Fruit fly (Drosophila melanogaster) whole organism, embryonic: Measurements from ENCODE around the gene Tis11.

Experiments used
- Atf3 ChIP-seq: fragments of 200-800 bp; sonication (Bioruptor generic); optimal IDR thresholded peaks from 3 replicates; lab custom pipeline; 2016; ENCODE audit warnings: missing biosample characterization, missing genetic modification characterization
- BEAF-32 ChIP-seq: fragments of 200-800 bp; sonication (Bioruptor generic); optimal IDR thresholded peaks from 3 replicates; lab custom pipeline; 2017; ENCODE audit warnings: missing biosample characterization, missing genetic modification characterization, mild to moderate bottlenecking, moderate library complexity, missing genetic modification reagents
- CG10147 ChIP-seq: fragments of 200-800 bp; sonication (Bioruptor generic); optimal IDR thresholded peaks from 2 replicates; lab custom pipeline; 2019; ENCODE audit warnings: missing biosample characterization, mild to moderate bottlenecking, missing genetic modification characterization, moderate library complexity
- CG10274 ChIP-seq: fragments of 200-800 bp; sonication (Bioruptor generic); optimal IDR thresholded peaks from 3 replicates; lab custom pipeline; 2017; ENCODE audit warnings: missing biosample characterization, mild to moderate bottlenecking, missing genetic modification characterization
- CG10979 ChIP-seq: fragments of 200-800 bp; sonication (Bioruptor generic); optimal IDR thresholded peaks from 2 replicates; lab custom pipeline; 2018; ENCODE audit warnings: missing biosample characterization, mild to moderate bottlenecking, missing genetic modification characterization, moderate library complexity
- CG11695 ChIP-seq: fragments of 200-800 bp; sonication (Bioruptor generic); IDR thresholded peaks from 3 replicates; pipeline ENCODE4 v1.3.6; 2022; ENCODE audit warnings: missing biosample characterization, missing genetic modification characterization
- CG12236 ChIP-seq: fragments of 200-800 bp; sonication (Bioruptor generic); optimal IDR thresholded peaks from 2 replicates; lab custom pipeline; 2016; ENCODE audit warnings: missing biosample characterization, missing genetic modification characterization
- CG13894 ChIP-seq: fragments of 200-800 bp; sonication (Bioruptor generic); optimal IDR thresholded peaks from 3 replicates; lab custom pipeline; 2018; ENCODE audit warnings: missing biosample characterization, mild to moderate bottlenecking, missing genetic modification characterization, moderate library complexity
- CG14667 ChIP-seq: fragments of 200-800 bp; sonication (Bioruptor generic); IDR thresholded peaks from 2 replicates; pipeline ENCODE4 v1.3.6; 2022; ENCODE audit warnings: missing biosample characterization, missing genetic modification characterization
- CG1529 ChIP-seq: fragments of 200-800 bp; sonication (Bioruptor generic); optimal IDR thresholded peaks from 3 replicates; lab custom pipeline; 2018; ENCODE audit warnings: missing biosample characterization, missing genetic modification characterization
- CG15696 ChIP-seq: fragments of 200-800 bp; sonication (Bioruptor generic); optimal IDR thresholded peaks from 2 replicates; lab custom pipeline; 2019; ENCODE audit warnings: missing biosample characterization, mild to moderate bottlenecking, missing genetic modification characterization, moderate library complexity
- CG17612 ChIP-seq: fragments of 200-800 bp; sonication (Bioruptor generic); IDR thresholded peaks from 2 replicates; pipeline ENCODE4 v1.3.6; 2022; ENCODE audit warnings: missing biosample characterization, missing genetic modification characterization
- CG30020 ChIP-seq: fragments of 200-800 bp; optimal IDR thresholded peaks from 2 replicates; lab custom pipeline; 2019; ENCODE audit warnings: missing biosample characterization, mild to moderate bottlenecking, missing genetic modification characterization, moderate library complexity
- CG30431 ChIP-seq: fragments of 200-800 bp; sonication (Bioruptor generic); optimal IDR thresholded peaks from 2 replicates; lab custom pipeline; 2017; ENCODE audit warnings: missing biosample characterization, missing genetic modification characterization
- CG4820 ChIP-seq: fragments of 200-800 bp; sonication (Bioruptor generic); optimal IDR thresholded peaks from 3 replicates; lab custom pipeline; 2016; ENCODE audit warnings: missing biosample characterization, missing genetic modification characterization
- CG6689 ChIP-seq: fragments of 200-800 bp; sonication (Bioruptor generic); IDR thresholded peaks from 2 replicates; pipeline ENCODE4 v1.3.6; 2022; ENCODE audit warnings: missing biosample characterization, missing genetic modification characterization
- CG8281 ChIP-seq: fragments of 200-800 bp; sonication (Bioruptor generic); optimal IDR thresholded peaks from 2 replicates; lab custom pipeline; 2018; ENCODE audit warnings: missing biosample characterization, mild to moderate bottlenecking, missing genetic modification characterization, moderate library complexity
- CG8944 ChIP-seq: fragments of 200-800 bp; sonication (Bioruptor generic); optimal IDR thresholded peaks from 3 replicates; lab custom pipeline; 2016; ENCODE audit warnings: missing biosample characterization, missing genetic modification characterization
- CG9797 ChIP-seq: fragments of 200-800 bp; sonication (Bioruptor generic); optimal IDR thresholded peaks from 3 replicates; lab custom pipeline; 2018; ENCODE audit warnings: missing biosample characterization, mild to moderate bottlenecking, missing genetic modification characterization
- D19B ChIP-seq: fragments of 200-800 bp; sonication (Bioruptor generic); optimal IDR thresholded peaks from 2 replicates; lab custom pipeline; 2017; ENCODE audit warnings: missing biosample characterization, mild to moderate bottlenecking, missing genetic modification characterization
- E2f2 ChIP-seq: fragments of 200-800 bp; sonication (Bioruptor generic); IDR thresholded peaks from 2 replicates; pipeline ENCODE4 v1.3.6; 2022; ENCODE audit warnings: missing biosample characterization, missing genetic modification characterization
- Fer2 ChIP-seq: fragments of 200-800 bp; sonication (Bioruptor generic); optimal IDR thresholded peaks from 2 replicates; lab custom pipeline; 2018; ENCODE audit warnings: missing biosample characterization, mild to moderate bottlenecking, missing genetic modification characterization, moderate library complexity
- Kr ChIP-seq: fragments of 200-800 bp; sonication (Bioruptor generic); optimal IDR thresholded peaks from 2 replicates; lab custom pipeline; 2017; ENCODE audit warnings: missing biosample characterization, mild to moderate bottlenecking, missing genetic modification characterization
- MBD-R2 ChIP-seq: fragments of 200-800 bp; sonication (Bioruptor generic); IDR thresholded peaks from 2 replicates; pipeline ENCODE4 v1.3.6; 2022; ENCODE audit warnings: missing biosample characterization, missing genetic modification characterization
- Mrtf ChIP-seq: fragments of 200-800 bp; sonication (Bioruptor generic); IDR thresholded peaks from 3 replicates; pipeline ENCODE4 v1.3.6; 2022; ENCODE audit warnings: missing biosample characterization, missing genetic modification characterization
- Nf-YB ChIP-seq: fragments of 200-800 bp; sonication (Bioruptor generic); optimal IDR thresholded peaks from 3 replicates; lab custom pipeline; 2019; ENCODE audit warnings: missing biosample characterization, mild to moderate bottlenecking, missing genetic modification characterization, moderate library complexity
- PHDP ChIP-seq: fragments of 200-800 bp; sonication (Bioruptor generic); optimal IDR thresholded peaks from 3 replicates; lab custom pipeline; 2018; ENCODE audit warnings: missing biosample characterization, mild to moderate bottlenecking, missing genetic modification characterization, moderate library complexity
- Side ChIP-seq: fragments of 200-800 bp; sonication (Bioruptor generic); optimal IDR thresholded peaks from 2 replicates; lab custom pipeline; 2016; ENCODE audit warnings: missing biosample characterization, missing genetic modification characterization
- Sry-β ChIP-seq: fragments of 200-800 bp; sonication (Bioruptor generic); optimal IDR thresholded peaks from 2 replicates; lab custom pipeline; 2018; ENCODE audit warnings: missing biosample characterization, mild to moderate bottlenecking, missing genetic modification characterization, moderate library complexity
- Stat92E ChIP-seq, 3 experiments: fragments of >200 bp in 2 of 3; fragments of 200-800 bp in 1 of 3; sonication (Bioruptor generic) in 1 of 3; optimal IDR thresholded peaks; 2 replicates each; lab custom pipeline; 2017 to 2019; ENCODE audit warnings: missing biosample characterization in 3 of 3, missing genetic modification characterization in 3 of 3, mild to moderate bottlenecking in 1 of 3, moderate library complexity in 1 of 3
- ab ChIP-seq: fragments of 200-800 bp; sonication (Bioruptor generic); optimal IDR thresholded peaks from 2 replicates; lab custom pipeline; 2016; ENCODE audit warnings: missing biosample characterization, missing genetic modification characterization
- bigmax ChIP-seq: fragments of 200-800 bp; sonication (Bioruptor generic); optimal IDR thresholded peaks from 2 replicates; lab custom pipeline; 2018; ENCODE audit warnings: missing biosample characterization, mild to moderate bottlenecking, missing genetic modification characterization
- cas ChIP-seq: fragments of 200-800 bp; sonication (Bioruptor generic); IDR thresholded peaks from 2 replicates; pipeline ENCODE4 v1.3.6; 2022; ENCODE audit warnings: missing biosample characterization, missing genetic modification characterization
- chm ChIP-seq: fragments of 200-800 bp; sonication (Bioruptor generic); IDR thresholded peaks from 2 replicates; pipeline ENCODE4 v1.3.6; 2022; ENCODE audit warnings: missing biosample characterization, missing genetic modification characterization
- corto ChIP-seq: fragments of 200-800 bp; sonication (Bioruptor generic); optimal IDR thresholded peaks from 2 replicates; lab custom pipeline; 2016; ENCODE audit warnings: missing biosample characterization, mild to moderate bottlenecking, missing genetic modification characterization, moderate library complexity
- crp ChIP-seq, 2 experiments: fragments of 200-800 bp; sonication (Bioruptor generic); optimal IDR thresholded peaks; 2 replicates in 1 of 2; 3 replicates in 1 of 2; lab custom pipeline; 2017; ENCODE audit warnings: missing biosample characterization in 2 of 2, missing genetic modification characterization in 2 of 2, mild to moderate bottlenecking in 1 of 2, moderate library complexity in 1 of 2
- dmrt11E ChIP-seq: fragments of 200-800 bp; sonication (Bioruptor generic); optimal IDR thresholded peaks from 3 replicates; lab custom pipeline; 2018; ENCODE audit warnings: missing biosample characterization, mild to moderate bottlenecking, missing genetic modification characterization, moderate library complexity
- en ChIP-seq: fragments of 200-800 bp; sonication (Bioruptor generic); optimal IDR thresholded peaks from 2 replicates; lab custom pipeline; 2016; ENCODE audit warnings: missing biosample characterization, missing genetic modification characterization
- gfzf ChIP-seq: fragments of 200-800 bp; sonication (Bioruptor generic); optimal IDR thresholded peaks from 2 replicates; lab custom pipeline; 2016; ENCODE audit warnings: missing biosample characterization, mild to moderate bottlenecking, missing genetic modification characterization, moderate library complexity
- gro ChIP-seq: fragments of 200-800 bp; sonication (Bioruptor generic); optimal IDR thresholded peaks from 2 replicates; lab custom pipeline; 2016; ENCODE audit warnings: missing biosample characterization, missing genetic modification characterization
- ham ChIP-seq: fragments of 200-800 bp; sonication (Bioruptor generic); IDR thresholded peaks from 2 replicates; pipeline ENCODE4 v1.3.6; 2022; ENCODE audit warnings: missing biosample characterization, missing genetic modification characterization
- inv ChIP-seq: fragments of 200-800 bp; sonication (Bioruptor generic); IDR thresholded peaks from 2 replicates; pipeline ENCODE4 v1.3.6; 2022; ENCODE audit warnings: missing biosample characterization, missing genetic modification characterization; ENCODE audit not compliant: partially characterized antibody
- jumu ChIP-seq: fragments of 200-800 bp; sonication (Bioruptor generic); optimal IDR thresholded peaks from 3 replicates; lab custom pipeline; 2016; ENCODE audit warnings: missing biosample characterization, missing genetic modification characterization
- ken ChIP-seq: fragments of 200-800 bp; sonication (Bioruptor generic); IDR thresholded peaks from 3 replicates; pipeline ENCODE4 v1.3.6; 2022; ENCODE audit warnings: missing biosample characterization, missing genetic modification characterization
- klu ChIP-seq: fragments of 200-800 bp; sonication (Bioruptor generic); IDR thresholded peaks from 2 replicates; pipeline ENCODE4 v1.3.6; 2022; ENCODE audit warnings: missing biosample characterization, missing genetic modification characterization
- p53 ChIP-seq: fragments of 200-800 bp; sonication (Bioruptor generic); optimal IDR thresholded peaks from 2 replicates; lab custom pipeline; 2016; ENCODE audit warnings: missing biosample characterization, missing genetic modification characterization
- pros ChIP-seq: fragments of 200-800 bp; sonication (Bioruptor generic); optimal IDR thresholded peaks from 3 replicates; lab custom pipeline; 2019; ENCODE audit warnings: missing biosample characterization, mild to moderate bottlenecking, missing genetic modification characterization, moderate library complexity
- psq ChIP-seq: fragments of 200-800 bp; sonication (Bioruptor generic); optimal IDR thresholded peaks from 2 replicates; lab custom pipeline; 2017; ENCODE audit warnings: missing biosample characterization, missing genetic modification characterization
- sqz ChIP-seq: fragments of 200-800 bp; sonication (Bioruptor generic); optimal IDR thresholded peaks from 3 replicates; lab custom pipeline; 2018; ENCODE audit warnings: missing biosample characterization, mild to moderate bottlenecking, missing genetic modification characterization
- stc ChIP-seq: fragments of 200-800 bp; sonication (Bioruptor generic); IDR thresholded peaks from 2 replicates; pipeline ENCODE4 v1.3.6; 2022; ENCODE audit warnings: missing biosample characterization, missing genetic modification characterization
- tio ChIP-seq: fragments of 200-800 bp; sonication (Bioruptor generic); optimal IDR thresholded peaks from 2 replicates; lab custom pipeline; 2017; ENCODE audit warnings: missing biosample characterization, missing genetic modification characterization, inconsistent platforms

The Tis11 gene

dm6 chrX:12653574-12653973, 5.6 kb upstream of the Tis11 start, which contains the start of gene CkIalpha (continued):
- TF ChIP-seq corto: peak; percentile 38
- peak; percentile 21; the same call in 1 of the 2 replicates for TF ChIP-seq CG6689 (GFP tag; lab: Robert Waterston, UW)
- no peak for TF ChIP-seq CG14667
- no peak for TF ChIP-seq klu (GFP tag; lab: Robert Waterston, UW)
- TF ChIP-seq sqz (GFP tag; lab: Kevin White, UChicago): no peak
- no peak for TF ChIP-seq Kr (GFP tag; lab: Kevin White, UChicago)
- no peak for TF ChIP-seq Atf3 (GFP tag; lab: Kevin White, UChicago)
- no peak for TF ChIP-seq chm (GFP tag; lab: Robert Waterston, UW)
- TF ChIP-seq stc (GFP tag; lab: Robert Waterston, UW): no peak
- no peak for TF ChIP-seq psq (GFP tag; lab: Kevin White, UChicago)
- TF ChIP-seq Nf-YB (GFP tag; lab: Kevin White, UChicago): no peak
- no peak for TF ChIP-seq ken (GFP tag; lab: Robert Waterston, UW)
- no peak for TF ChIP-seq ham (GFP tag; lab: Robert Waterston, UW)
- TF ChIP-seq pros (GFP tag; lab: Kevin White, UChicago): no peak
- peak; percentile 65; the same call in 1 of the 2 replicates for TF ChIP-seq MBD-R2 (GFP tag; lab: Robert Waterston, UW)
- TF ChIP-seq CG12236 (GFP tag; lab: Kevin White, UChicago): no peak
- TF ChIP-seq jumu (GFP tag; lab: Kevin White, UChicago): peak; percentile 67
- TF ChIP-seq CG4820 (GFP tag; lab: Kevin White, UChicago): peak; percentile 24
- peak; percentile 44; the same call in 1 of the 2 replicates for TF ChIP-seq cas
- TF ChIP-seq CG10979: no peak
- TF ChIP-seq CG10147 (GFP tag; lab: Kevin White, UChicago): no peak
- TF ChIP-seq crp (GFP tag; optimal IDR thresholded peaks at IDR 0.05; lab: Kevin White, UChicago): peak in 1 of 2 experiments; percentile 47
- no peak for TF ChIP-seq p53
- TF ChIP-seq CG10274 (GFP tag; lab: Kevin White, UChicago): no peak
- TF ChIP-seq CG1529 (GFP tag; lab: Kevin White, UChicago): no peak
- no peak for TF ChIP-seq Sry-β (GFP tag; lab: Kevin White, UChicago)
- peak; percentile 54 for TF ChIP-seq CG8944 (GFP tag; lab: Kevin White, UChicago)
- TF ChIP-seq bigmax: peak; percentile 1
- TF ChIP-seq CG30020 (tag; lab: Kevin White, UChicago): peak; percentile 38
- TF ChIP-seq D19B (GFP tag; lab: Kevin White, UChicago): no peak
- TF ChIP-seq CG15696 (tag; lab: Kevin White, UChicago): peak; percentile 1
- TF ChIP-seq ab: no peak
- TF ChIP-seq gfzf (GFP tag; lab: Kevin White, UChicago): peak; percentile 40
- peak; percentile 15 for TF ChIP-seq Side (GFP tag; lab: Kevin White, UChicago)
- no peak for TF ChIP-seq CG30431 (GFP tag; lab: Kevin White, UChicago)
- no peak for TF ChIP-seq Stat92E (GFP tag; optimal IDR thresholded peaks at IDR 0.05; lab: Kevin White, UChicago)
- peak; percentile 98 for TF ChIP-seq BEAF-32 (GFP tag; lab: Kevin White, UChicago)
- peak; percentile 78 for TF ChIP-seq CG13894 (tag; lab: Kevin White, UChicago)
- peak; percentile 3 for TF ChIP-seq Fer2 (tag; lab: Kevin White, UChicago)
- peak; percentile 97 for TF ChIP-seq E2f2 (GFP tag; lab: Robert Waterston, UW)
- TF ChIP-seq Mrtf (GFP tag; lab: Robert Waterston, UW): no peak
- 0 out of 3 replicates have a peak, but pooled peaks have one; percentile 31 for TF ChIP-seq CG11695 (GFP tag; lab: Robert Waterston, UW)
- TF ChIP-seq CG17612 (GFP tag; lab: Robert Waterston, UW): no peak
- no peak for TF ChIP-seq tio (GFP tag; lab: Kevin White, UChicago)
- TF ChIP-seq dmrt11E: peak; percentile 25
- peak; percentile 79 for TF ChIP-seq gro (GFP tag; lab: Kevin White, UChicago)
- TF ChIP-seq en: no peak
- TF ChIP-seq PHDP (tag; lab: Kevin White, UChicago): no peak
- no peak for TF ChIP-seq CG8281 (tag; lab: Kevin White, UChicago)
- TF ChIP-seq inv: peak; percentile 98
- TF ChIP-seq CG9797 (GFP tag; lab: Kevin White, UChicago): peak; percentile 60
